In the genomic region with DNA sequence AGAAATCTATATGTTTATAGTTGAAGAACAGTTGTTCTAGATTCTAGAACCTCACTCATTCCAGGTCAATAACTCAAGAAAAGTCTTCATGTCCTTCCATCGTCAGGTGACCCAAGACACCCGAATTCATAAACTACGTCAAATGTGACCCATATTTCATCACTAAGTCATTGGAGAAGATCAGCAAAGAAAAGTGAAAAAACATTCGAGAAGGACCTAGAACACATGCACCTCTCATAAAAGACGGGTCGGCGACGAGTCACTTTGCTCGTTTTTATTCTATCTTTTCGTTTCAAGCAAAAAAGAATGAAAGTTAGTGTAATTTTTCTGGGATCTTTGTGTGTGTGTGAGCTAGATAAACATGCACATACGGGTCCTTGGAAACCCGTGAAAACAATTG, we compare ENCODE assay signal across 5 worm cellular contexts.
A peak's percentile ranks its signal among the peaks of the same experiment; 100 is the strongest.
TF ChIP-seq lines count a peak whose summit lies in the region.

No protein-coding gene starts in this region.

TF ChIP-seq in whole organism, L1 larva, 84 proteins besides CTCF, POLR2A, EP300 and RAD21 (continues in another document):
- TF ChIP-seq efl-3 (GFP tag; optimal IDR thresholded peaks at IDR 0.05; lab: Kevin White, UChicago), result no peak
- no peak for TF ChIP-seq nhr-28 (tag; optimal IDR thresholded peaks at IDR 0.05; lab: Kevin White, UChicago)
- no peak for TF ChIP-seq nhr-237 (tag; optimal IDR thresholded peaks at IDR 0.05; lab: Kevin White, UChicago)
- no peak for TF ChIP-seq aha-1 (tag; optimal IDR thresholded peaks at IDR 0.05; lab: Kevin White, UChicago)
- no peak for TF ChIP-seq mep-1 (tag; optimal IDR thresholded peaks at IDR 0.05; lab: Kevin White, UChicago)
- no peak for TF ChIP-seq C34B4.2 (tag; optimal IDR thresholded peaks at IDR 0.05; lab: Kevin White, UChicago)
- TF ChIP-seq lin-39 (tag; optimal IDR thresholded peaks at IDR 0.05; lab: Kevin White, UChicago), result no peak
- TF ChIP-seq pag-3 (tag; optimal IDR thresholded peaks at IDR 0.05; lab: Kevin White, UChicago; ENCODE audit: borderline replicate concordance, insufficient read depth), result no peak
- TF ChIP-seq grh-1 (GFP tag; IDR thresholded peaks at IDR 0.05; lab: Robert Waterston, UW), result no peak
- TF ChIP-seq fos-1 (tag; optimal IDR thresholded peaks at IDR 0.05; lab: Kevin White, UChicago), result no peak
- TF ChIP-seq skn-1 (tag; optimal IDR thresholded peaks at IDR 0.05; lab: Kevin White, UChicago), result no peak
- TF ChIP-seq swsn-7 (tag; optimal IDR thresholded peaks at IDR 0.05; lab: Kevin White, UChicago), result peak; percentile 11
- peak; percentile 82 for TF ChIP-seq nhr-71 (tag; optimal IDR thresholded peaks at IDR 0.05; lab: Kevin White, UChicago)
- TF ChIP-seq lin-13 (GFP tag; optimal IDR thresholded peaks at IDR 0.05; lab: Kevin White, UChicago), result no peak
- TF ChIP-seq snu-23 (GFP tag; optimal IDR thresholded peaks at IDR 0.05; lab: Kevin White, UChicago), result peak; percentile 37
- no peak for TF ChIP-seq elt-2 (tag; optimal IDR thresholded peaks at IDR 0.05; lab: Kevin White, UChicago)
- no peak for TF ChIP-seq zag-1 (tag; optimal IDR thresholded peaks at IDR 0.05; lab: Kevin White, UChicago)
- no peak for TF ChIP-seq unc-62 (GFP tag; optimal IDR thresholded peaks at IDR 0.05; lab: Kevin White, UChicago)

TF ChIP-seq in whole organism, L2 larva, 48 proteins besides CTCF, POLR2A, EP300 and RAD21 (continues in another document):
- TF ChIP-seq zag-1 (tag; optimal IDR thresholded peaks at IDR 0.05; lab: Kevin White, UChicago), result no peak
- TF ChIP-seq ztf-11 (tag; optimal IDR thresholded peaks at IDR 0.05; lab: Kevin White, UChicago), result no peak
- peak; percentile 66 for TF ChIP-seq mab-5 (tag; optimal IDR thresholded peaks at IDR 0.05; lab: Kevin White, UChicago)
- no peak for TF ChIP-seq aly-2 (tag; optimal IDR thresholded peaks at IDR 0.05; lab: Kevin White, UChicago)
- no peak for TF ChIP-seq unc-62 (GFP tag; optimal IDR thresholded peaks at IDR 0.05; lab: Kevin White, UChicago)
- no peak for TF ChIP-seq ama-1 (optimal IDR thresholded peaks at IDR 0.05; lab: Kevin White, UChicago)
- TF ChIP-seq lin-39 (tag; optimal IDR thresholded peaks at IDR 0.05; lab: Kevin White, UChicago), result no peak
- no peak for TF ChIP-seq nhr-21 (tag; optimal IDR thresholded peaks at IDR 0.05; lab: Kevin White, UChicago)
- peak; percentile 57 for TF ChIP-seq sem-4 (tag; optimal IDR thresholded peaks at IDR 0.05; lab: Kevin White, UChicago)
- TF ChIP-seq mdl-1 (tag; optimal IDR thresholded peaks at IDR 0.05; lab: Kevin White, UChicago), result no peak
- TF ChIP-seq lin-13 (GFP tag; optimal IDR thresholded peaks at IDR 0.05; lab: Kevin White, UChicago), result no peak
- TF ChIP-seq snpc-4 (tag; optimal IDR thresholded peaks at IDR 0.05; lab: Kevin White, UChicago), result no peak
- no peak for TF ChIP-seq fos-1 (tag; optimal IDR thresholded peaks at IDR 0.05; lab: Kevin White, UChicago)
- TF ChIP-seq F13H6.1 (tag; optimal IDR thresholded peaks at IDR 0.05; lab: Kevin White, UChicago), result peak; percentile 74
- TF ChIP-seq alr-1 (tag; optimal IDR thresholded peaks at IDR 0.05; lab: Kevin White, UChicago), result no peak
- peak; percentile 81 for TF ChIP-seq sma-9 (GFP tag; optimal IDR thresholded peaks at IDR 0.05; lab: Kevin White, UChicago)
- no peak for TF ChIP-seq sma-9 (tag; optimal IDR thresholded peaks at IDR 0.05; lab: Kevin White, UChicago)
- TF ChIP-seq nhr-237 (tag; optimal IDR thresholded peaks at IDR 0.05; lab: Kevin White, UChicago), result no peak
- no peak for TF ChIP-seq Y55F3AM.14 (GFP tag; optimal IDR thresholded peaks at IDR 0.05; lab: Kevin White, UChicago)

TF ChIP-seq in whole organism, L3 larva, 47 proteins besides CTCF, POLR2A, EP300 and RAD21:
- no peak for TF ChIP-seq skn-1 (tag; optimal IDR thresholded peaks at IDR 0.05; lab: Kevin White, UChicago)
- no peak for TF ChIP-seq nhr-43 (tag; optimal IDR thresholded peaks at IDR 0.05; lab: Kevin White, UChicago; ENCODE audit: poor library complexity, severe bottlenecking)
- no peak for TF ChIP-seq elt-1 (tag; optimal IDR thresholded peaks at IDR 0.05; lab: Kevin White, UChicago)
- no peak for TF ChIP-seq unc-39 (tag; optimal IDR thresholded peaks at IDR 0.05; lab: Kevin White, UChicago)
- no peak for TF ChIP-seq R02D3.7 (tag; optimal IDR thresholded peaks at IDR 0.05; lab: Kevin White, UChicago)
- no peak for TF ChIP-seq nhr-12 (tag; optimal IDR thresholded peaks at IDR 0.05; lab: Kevin White, UChicago)
- peak; percentile 49 for TF ChIP-seq nfya-1 (tag; optimal IDR thresholded peaks at IDR 0.05; lab: Kevin White, UChicago; ENCODE audit: insufficient read depth)
- no peak for TF ChIP-seq ZK546.5 (tag; optimal IDR thresholded peaks at IDR 0.05; lab: Kevin White, UChicago)
- no peak for TF ChIP-seq nhr-28 (tag; optimal IDR thresholded peaks at IDR 0.05; lab: Kevin White, UChicago)
- peak; percentile 82 for TF ChIP-seq egl-5 (tag; optimal IDR thresholded peaks at IDR 0.05; lab: Kevin White, UChicago)
- no peak for TF ChIP-seq nhr-11 (tag; optimal IDR thresholded peaks at IDR 0.05; lab: Kevin White, UChicago)
- TF ChIP-seq mdl-1 (tag; optimal IDR thresholded peaks at IDR 0.05; lab: Kevin White, UChicago), result no peak
- TF ChIP-seq unc-62 (GFP tag; optimal IDR thresholded peaks at IDR 0.05; lab: Kevin White, UChicago), result no peak
- no peak for TF ChIP-seq zag-1 (tag; optimal IDR thresholded peaks at IDR 0.05; lab: Kevin White, UChicago)
- no peak for TF ChIP-seq sea-2 (GFP tag; optimal IDR thresholded peaks at IDR 0.05; lab: Kevin White, UChicago)
- no peak for TF ChIP-seq fos-1 (tag; optimal IDR thresholded peaks at IDR 0.05; lab: Kevin White, UChicago)
- no peak for TF ChIP-seq nhr-67 (tag; optimal IDR thresholded peaks at IDR 0.05; lab: Kevin White, UChicago)
- no peak for TF ChIP-seq jun-1 (tag; optimal IDR thresholded peaks at IDR 0.05; lab: Kevin White, UChicago)

TF ChIP-seq in whole organism, L4 larva, 104 proteins besides CTCF, POLR2A, EP300 and RAD21:
- TF ChIP-seq hlh-11 (tag; optimal IDR thresholded peaks at IDR 0.05; lab: Kevin White, UChicago) (peak; percentile 55), madf-5 (GFP tag; IDR thresholded peaks at IDR 0.05; lab: Robert Waterston, UW) (no peak), mdt-29 (GFP tag; IDR thresholded peaks at IDR 0.05; lab: Robert Waterston, UW) (peak; percentile 52), T26A8.4 (GFP tag; IDR thresholded peaks at IDR 0.05; lab: Robert Waterston, UW) (0 out of 2 replicates have a peak, but pooled peaks have one; percentile 44), hlh-30 (tag; optimal IDR thresholded peaks at IDR 0.05; lab: Kevin White, UChicago; ENCODE audit: insufficient read depth) (peak; percentile 61), mxl-2 (GFP tag; conservative IDR thresholded peaks at IDR 0.05; lab: Robert Waterston, UW) (0 out of 2 replicates have a peak, but pooled peaks have one; percentile 18), nhr-11 (tag; optimal IDR thresholded peaks at IDR 0.05; lab: Kevin White, UChicago) (peak; percentile 69), aha-1 (tag; lab: Kevin White, UChicago) (peak; percentile 68), ceh-44 (GFP tag; IDR thresholded peaks at IDR 0.05; lab: Robert Waterston, UW) (no peak), ama-1 (optimal IDR thresholded peaks at IDR 0.05; lab: Kevin White, UChicago) (no peak), ceh-20 (GFP tag; IDR thresholded peaks at IDR 0.05; lab: Robert Waterston, UW) (peak; percentile 60; the same call in 1 of the 2 replicates), daf-16 (GFP tag; optimal IDR thresholded peaks at IDR 0.05; lab: Kevin White, UChicago) (peak in 1 of 2 experiments; percentile 98), daf-16 (tag; optimal IDR thresholded peaks at IDR 0.05; lab: Kevin White, UChicago) (no peak), dmd-8 (GFP tag; IDR thresholded peaks at IDR 0.05; lab: Robert Waterston, UW) (no peak), lsy-2 (tag; optimal IDR thresholded peaks at IDR 0.05; lab: Kevin White, UChicago) (peak; percentile 24 to 25), mdl-1 (tag; optimal IDR thresholded peaks at IDR 0.05; lab: Kevin White, UChicago) (no peak), nhr-76 (tag; optimal IDR thresholded peaks at IDR 0.05; lab: Kevin White, UChicago) (no peak)

TF ChIP-seq in whole organism, young adult, 124 proteins besides CTCF, POLR2A, EP300 and RAD21:
- TF ChIP-seq attf-6 (GFP tag; IDR thresholded peaks at IDR 0.05; lab: Robert Waterston, UW) (no peak), ama-1 (optimal IDR thresholded peaks at IDR 0.05; lab: Kevin White, UChicago) (no peak), ama-1 (GFP tag; optimal IDR thresholded peaks at IDR 0.05; lab: Kevin White, UChicago) (no peak), hsf-1 (GFP tag; IDR thresholded peaks at IDR 0.05; lab: Robert Waterston, UW) (peak; percentile 41; the same call in 1 of the 2 replicates), efl-1 (GFP tag; optimal IDR thresholded peaks at IDR 0.05; lab: Kevin White, UChicago) (no peak), somi-1 (GFP tag; optimal IDR thresholded peaks at IDR 0.05; lab: Kevin White, UChicago) (peak; percentile 60), nhr-27 (tag; optimal IDR thresholded peaks at IDR 0.05; lab: Kevin White, UChicago) (no peak), bed-1 (GFP tag; IDR thresholded peaks at IDR 0.05; lab: Robert Waterston, UW) (no peak), K12H6.12 (tag; optimal IDR thresholded peaks at IDR 0.05; lab: Kevin White, UChicago) (peak; percentile 27), cebp-1 (GFP tag; IDR thresholded peaks at IDR 0.05; lab: Robert Waterston, UW) (no peak), cebp-1 (tag; optimal IDR thresholded peaks at IDR 0.05; lab: Kevin White, UChicago) (peak; percentile 54), lin-26 (GFP tag; IDR thresholded peaks at IDR 0.05; lab: Robert Waterston, UW) (no peak), attf-3 (GFP tag; conservative IDR thresholded peaks at IDR 0.05; lab: Robert Waterston, UW) (no peak), cebp-2 (GFP tag; IDR thresholded peaks at IDR 0.05; lab: Robert Waterston, UW) (no peak), F39B2.1 (GFP tag; IDR thresholded peaks at IDR 0.05; lab: Robert Waterston, UW) (no peak), chd-7 (tag; optimal IDR thresholded peaks at IDR 0.05; lab: Kevin White, UChicago) (no peak), B0261.1 (tag; optimal IDR thresholded peaks at IDR 0.05; lab: Kevin White, UChicago) (no peak), F10E7.11 (tag; optimal IDR thresholded peaks at IDR 0.05; lab: Kevin White, UChicago) (no peak)
